Fruit fly (Drosophila melanogaster): ENCODE data around the gene CtsB.

DNA sequence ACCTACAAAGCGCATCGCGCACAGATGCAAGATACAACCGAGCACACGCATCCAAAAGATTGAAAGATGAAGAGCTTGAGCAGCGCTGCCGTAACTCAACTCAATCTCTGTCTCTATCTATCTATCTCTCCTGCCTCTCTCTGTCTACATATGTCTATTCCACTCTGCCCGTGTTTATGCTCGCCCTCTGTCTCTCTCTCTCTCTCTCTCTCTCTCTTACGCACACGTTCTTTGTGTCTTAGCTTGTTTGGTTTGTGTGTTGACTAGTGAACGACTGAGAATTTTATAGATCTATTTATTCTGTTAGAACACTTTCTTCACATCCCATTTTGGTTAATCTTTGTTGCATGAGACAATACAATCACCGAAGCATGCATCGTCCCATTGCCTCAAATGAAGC is 23.6 kb upstream of the CtsB start:
- no peak for TF ChIP-seq usp (GFP tag; optimal IDR thresholded peaks at IDR 0.05)
- no peak for TF ChIP-seq lola (GFP tag; optimal IDR thresholded peaks at IDR 0.05)
- TF ChIP-seq psq (GFP tag; optimal IDR thresholded peaks at IDR 0.05), result no peak
- TF ChIP-seq fru (GFP tag; optimal IDR thresholded peaks at IDR 0.05), result no peak
- TF ChIP-seq dmrt93B (GFP tag; optimal IDR thresholded peaks at IDR 0.05), result no peak
- TF ChIP-seq pan (optimal IDR thresholded peaks at IDR 0.05), result no peak
- no peak for TF ChIP-seq sv (GFP tag; optimal IDR thresholded peaks at IDR 0.05)
- no peak for TF ChIP-seq br (GFP tag; optimal IDR thresholded peaks at IDR 0.05)

Measured in whole organism, wandering third instar larva.